Fruit fly (Drosophila melanogaster): ENCODE measurements around the gene Ret.

- no peak for TF ChIP-seq CG5204 (GFP tag; optimal IDR thresholded peaks at IDR 0.05)
- TF ChIP-seq ovo (GFP tag; optimal IDR thresholded peaks at IDR 0.05), result no peak
Measured at dm6 chr2L:21198633-21199264, at the start of gene Ret.

Measured in whole organism, adult.